Fruit fly (Drosophila melanogaster): ENCODE results near the gene CG32022.

The CG32022 gene

DNA sequence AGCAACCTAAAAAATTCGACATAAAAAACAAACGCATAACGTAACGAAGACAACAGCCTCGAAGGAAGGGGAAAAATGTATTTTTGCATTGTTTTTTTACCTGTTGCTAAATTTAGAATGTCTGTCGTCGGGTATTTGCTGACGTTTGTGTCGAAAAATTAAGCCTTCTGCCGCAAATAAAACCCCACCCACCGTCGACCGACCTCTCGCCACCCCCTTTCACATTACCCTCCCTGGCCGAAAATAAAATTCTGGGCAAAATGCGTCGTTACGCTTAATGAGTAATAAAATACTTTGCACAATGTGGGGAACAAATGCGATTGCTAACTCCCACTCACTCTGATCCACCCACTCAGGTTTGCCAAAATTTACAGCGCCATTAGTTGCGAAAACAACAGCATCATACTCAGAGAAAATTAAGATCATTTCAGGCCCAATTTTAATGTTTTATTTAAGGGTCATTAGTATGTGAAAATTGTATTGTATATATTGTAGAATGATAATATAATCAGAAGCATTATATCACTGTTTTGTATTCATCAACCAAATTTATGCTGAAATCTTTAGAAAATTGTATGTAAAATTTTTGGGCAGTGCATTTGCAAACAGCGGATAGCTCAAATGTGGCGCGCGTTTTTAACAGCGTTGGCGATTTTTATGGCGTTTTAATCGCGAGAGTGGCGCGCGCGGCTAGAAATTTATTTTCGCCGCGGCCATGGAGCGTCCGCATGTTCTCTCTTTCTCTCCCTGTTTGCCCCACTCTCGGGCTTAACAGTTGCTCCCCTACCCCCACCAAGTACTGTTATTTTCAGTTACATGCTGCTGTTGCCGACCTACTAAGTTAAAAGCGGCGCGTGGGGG is 48.6 kb downstream of the CG32022 start (continued):
- TF ChIP-seq exex (tag; optimal IDR thresholded peaks at IDR 0.05), result no peak
- TF ChIP-seq HLH4C (GFP tag; IDR thresholded peaks at IDR 0.05; ENCODE audit: partially characterized antibody), result no peak
- no peak for TF ChIP-seq grn (GFP tag; optimal IDR thresholded peaks at IDR 0.05)
- TF ChIP-seq Nf-YA (GFP tag; IDR thresholded peaks at IDR 0.05), result no peak
- peak; percentile 18 for TF ChIP-seq CG10462 (GFP tag; optimal IDR thresholded peaks at IDR 0.05)
- no peak for TF ChIP-seq nerfin-1 (tag; optimal IDR thresholded peaks at IDR 0.05)
- TF ChIP-seq Bgb (GFP tag; IDR thresholded peaks at IDR 0.05; ENCODE audit: partially characterized antibody), result peak; percentile 22; the same call in 1 of the 2 replicates
- no peak for TF ChIP-seq da (GFP tag; optimal IDR thresholded peaks at IDR 0.05)
- peak; percentile 80 for TF ChIP-seq lbe (GFP tag; optimal IDR thresholded peaks at IDR 0.05)
- no peak for TF ChIP-seq gsb-n (tag; optimal IDR thresholded peaks at IDR 0.05)
- no peak for TF ChIP-seq fd102C (GFP tag; optimal IDR thresholded peaks at IDR 0.05)
- no peak for TF ChIP-seq crp (GFP tag; optimal IDR thresholded peaks at IDR 0.05)
- TF ChIP-seq kah (GFP tag; optimal IDR thresholded peaks at IDR 0.05), result no peak
- peak; percentile 23 for TF ChIP-seq CG12659 (GFP tag; optimal IDR thresholded peaks at IDR 0.05)
- no peak for TF ChIP-seq hbn (GFP tag; IDR thresholded peaks at IDR 0.05; ENCODE audit: partially characterized antibody)
- TF ChIP-seq gsb (GFP tag; IDR thresholded peaks at IDR 0.05), result no peak
- no peak for TF ChIP-seq CG15011 (GFP tag; optimal IDR thresholded peaks at IDR 0.05)
- 0 out of 3 replicates have a peak, but pooled peaks have one; percentile 18 for TF ChIP-seq Doc3 (GFP tag; IDR thresholded peaks at IDR 0.05; ENCODE audit: partially characterized antibody)
- no peak for TF ChIP-seq CG6813 (GFP tag; optimal IDR thresholded peaks at IDR 0.05)
- TF ChIP-seq Med (GFP tag), result peak; percentile 75
- peak; percentile 63; the same call in 2 of the 3 replicates for TF ChIP-seq dysf (GFP tag; IDR thresholded peaks at IDR 0.05)
- no peak for TF ChIP-seq CG10979 (tag; optimal IDR thresholded peaks at IDR 0.05)
- no peak for TF ChIP-seq CG18262 (tag; optimal IDR thresholded peaks at IDR 0.05)
- TF ChIP-seq Rx (GFP tag; IDR thresholded peaks at IDR 0.05), result no peak
- peak; percentile 38 for TF ChIP-seq nmo (GFP tag; optimal IDR thresholded peaks at IDR 0.05)
- TF ChIP-seq eyg (GFP tag; optimal IDR thresholded peaks at IDR 0.05), result no peak
- no peak; the same call in 1 of the 2 replicates for TF ChIP-seq vvl (GFP tag; IDR thresholded peaks at IDR 0.05)
- no peak for TF ChIP-seq en (GFP tag; optimal IDR thresholded peaks at IDR 0.05)
- TF ChIP-seq ab (GFP tag; optimal IDR thresholded peaks at IDR 0.05), result no peak
- no peak for TF ChIP-seq TFAM (GFP tag; optimal IDR thresholded peaks at IDR 0.05)
- TF ChIP-seq CG8089 (GFP tag; optimal IDR thresholded peaks at IDR 0.05), result no peak
- no peak for TF ChIP-seq CG17802 (tag; optimal IDR thresholded peaks at IDR 0.05)
- TF ChIP-seq YL-1 (GFP tag; optimal IDR thresholded peaks at IDR 0.05), result no peak
- peak; percentile 26 for TF ChIP-seq Deaf1 (tag; optimal IDR thresholded peaks at IDR 0.05)
- no peak for TF ChIP-seq inv (GFP tag; IDR thresholded peaks at IDR 0.05; ENCODE audit: partially characterized antibody)
- no peak for TF ChIP-seq CG13287 (GFP tag; IDR thresholded peaks at IDR 0.05; ENCODE audit: partially characterized antibody)
- TF ChIP-seq knrl (GFP tag; IDR thresholded peaks at IDR 0.05; ENCODE audit: partially characterized antibody), result no peak
- no peak for TF ChIP-seq ttk (GFP tag; IDR thresholded peaks at IDR 0.05)
- peak; percentile 55 for TF ChIP-seq CG15269 (tag; optimal IDR thresholded peaks at IDR 0.05)
- peak; percentile 39 for TF ChIP-seq CG7786 (GFP tag; optimal IDR thresholded peaks at IDR 0.05)
- TF ChIP-seq Gsc (GFP tag; IDR thresholded peaks at IDR 0.05), result no peak
- no peak for TF ChIP-seq Side (GFP tag; optimal IDR thresholded peaks at IDR 0.05)
- TF ChIP-seq PHDP (tag; optimal IDR thresholded peaks at IDR 0.05), result peak; percentile 66
- TF ChIP-seq Doc2 (GFP tag; IDR thresholded peaks at IDR 0.05), result no peak
- no peak for TF ChIP-seq Mad (GFP tag; optimal IDR thresholded peaks at IDR 0.05)
- TF ChIP-seq Elba2 (GFP tag; optimal IDR thresholded peaks at IDR 0.05), result no peak
- no peak for TF ChIP-seq Scr (GFP tag; IDR thresholded peaks at IDR 0.05; ENCODE audit: partially characterized antibody)
- TF ChIP-seq ato (GFP tag; IDR thresholded peaks at IDR 0.05; ENCODE audit: partially characterized antibody), result no peak
